Fruit fly (Drosophila melanogaster): Measurements from ENCODE around the gene bru2.

DNA sequence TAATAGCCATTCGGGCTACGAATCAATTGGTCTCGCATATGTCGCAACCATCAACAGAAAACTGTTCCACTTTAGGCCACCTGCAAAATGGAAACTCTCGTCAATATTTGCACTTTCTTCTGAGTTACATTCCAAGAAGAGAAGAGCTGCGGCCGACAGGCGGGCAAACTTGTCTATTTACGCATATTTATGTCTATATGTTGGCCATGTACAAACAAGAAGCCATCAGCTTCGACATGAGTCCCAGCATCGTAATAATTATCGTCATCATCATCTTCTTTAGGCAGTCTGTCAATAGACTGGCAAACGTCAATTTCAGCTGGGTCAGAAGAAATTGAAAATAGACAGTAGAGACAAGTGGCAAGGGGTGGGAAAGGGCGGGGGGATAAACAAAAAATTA, 27.7 kb downstream of the bru2 start:
- TF ChIP-seq toe (GFP tag; optimal IDR thresholded peaks at IDR 0.05) (no peak), cnc (optimal IDR thresholded peaks at IDR 0.05) (no peak), Clk (GFP tag; optimal IDR thresholded peaks at IDR 0.05) (no peak), cic (GFP tag; optimal IDR thresholded peaks at IDR 0.05) (no peak), pad (GFP tag; optimal IDR thresholded peaks at IDR 0.05) (no peak), tj (GFP tag; optimal IDR thresholded peaks at IDR 0.05) (no peak)
